Worm (Caenorhabditis elegans) whole organism, mixed stage, embryonic: ENCODE measurements around the gene F28A10.4.

Source experiments
- bed-3 ChIP-seq: fragments of 200-800 bp; sonication (Bioruptor generic); optimal IDR thresholded peaks from 3 replicates; lab custom pipeline; 2018; ENCODE audit warnings: mild to moderate bottlenecking, missing genetic modification characterization, moderate library complexity, missing compliant biosample characterization
- unc-62 ChIP-seq: fragments of 150-350 bp; optimal IDR thresholded peaks from 2 replicates; lab custom pipeline; 2014; ENCODE audit warnings: missing biosample characterization, missing genetic modification reagents, missing genetic modification characterization
- ztf-11 ChIP-seq: fragments of 150-350 bp; optimal IDR thresholded peaks from 2 replicates; lab custom pipeline; 2014; ENCODE audit warnings: missing biosample characterization, missing genetic modification characterization

ce11 chrII:803009-803408 lies 41.1 kb upstream of the F28A10.4 start, which contains the start of gene F46F5.13:
- TF ChIP-seq bed-3 (GFP tag; lab: Kevin White, UChicago) (no peak), ztf-11 (tag; lab: Kevin White, UChicago) (no peak), unc-62 (GFP tag; lab: Kevin White, UChicago) (no peak)
